Fruit fly (Drosophila melanogaster): ENCODE measurements around the gene Dab.
A peak's percentile ranks its signal among the peaks of the same experiment; 100 is the strongest.

The Dab gene

DNA sequence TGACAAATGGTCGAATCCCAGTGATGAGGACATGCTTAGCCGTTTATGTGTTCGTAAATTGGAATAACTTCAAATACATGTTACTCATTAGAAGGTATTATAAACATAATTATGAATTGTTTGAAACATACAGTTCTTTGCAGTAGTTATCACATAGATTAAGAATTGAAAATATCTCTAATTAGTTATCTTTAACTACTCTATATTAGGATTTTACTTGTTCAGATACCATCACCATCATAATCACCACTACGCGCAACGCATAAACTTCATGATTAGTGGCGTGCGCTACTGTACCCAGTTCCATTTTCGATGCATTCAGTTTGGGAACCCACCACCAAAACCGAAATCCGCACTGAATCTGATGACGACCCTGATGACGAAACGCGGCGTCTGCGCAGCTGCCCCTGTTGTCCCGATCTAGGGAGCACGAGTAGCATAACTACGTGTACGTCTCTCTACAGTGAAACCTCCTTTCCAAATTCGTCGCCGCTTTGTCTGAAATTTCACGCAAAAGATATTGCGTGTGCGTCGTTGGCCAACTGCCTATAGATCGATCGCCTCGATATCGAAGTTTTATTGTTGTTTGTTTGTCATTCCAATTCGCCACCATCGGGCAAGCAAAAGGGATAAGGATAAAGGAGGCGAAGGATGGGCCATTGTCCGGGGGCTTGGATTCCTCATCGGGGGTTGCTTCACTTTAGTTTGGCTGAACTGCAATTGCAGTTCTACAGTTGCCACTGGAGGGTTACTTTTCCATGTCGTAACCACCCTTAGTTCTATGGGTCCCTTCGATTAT lies 32.2 kb downstream of the Dab start (continued):
- TF ChIP-seq Deaf1 (tag; optimal IDR thresholded peaks at IDR 0.05) (no peak), tup (GFP tag; optimal IDR thresholded peaks at IDR 0.05) (no peak), so (GFP tag; IDR thresholded peaks at IDR 0.05) (no peak), CG2199 (GFP tag; IDR thresholded peaks at IDR 0.05) (peak; percentile 59; the same call in 1 of the 3 replicates), HLH3B (GFP tag; IDR thresholded peaks at IDR 0.05) (no peak), CG10209 (GFP tag; optimal IDR thresholded peaks at IDR 0.05) (no peak), tx (GFP tag; optimal IDR thresholded peaks at IDR 0.05) (no peak), chn (GFP tag; optimal IDR thresholded peaks at IDR 0.05) (no peak), disco-r (GFP tag; optimal IDR thresholded peaks at IDR 0.05) (no peak), klu (GFP tag; IDR thresholded peaks at IDR 0.05) (no peak), jigr1 (GFP tag; IDR thresholded peaks at IDR 0.05) (no peak), CG6175 (GFP tag; IDR thresholded peaks at IDR 0.05) (no peak), CG3726 (GFP tag; IDR thresholded peaks at IDR 0.05) (no peak), CG12219 (GFP tag; optimal IDR thresholded peaks at IDR 0.05) (no peak), Dll (GFP tag; IDR thresholded peaks at IDR 0.05; ENCODE audit: partially characterized antibody) (no peak), ewg (GFP tag; optimal IDR thresholded peaks at IDR 0.05) (no peak), H15 (GFP tag; IDR thresholded peaks at IDR 0.05) (no peak), hth (optimal IDR thresholded peaks at IDR 0.05) (peak; percentile 58), Tbp (GFP tag; optimal IDR thresholded peaks at IDR 0.05) (no peak), tio (GFP tag; optimal IDR thresholded peaks at IDR 0.05) (no peak), CrebB (tag; optimal IDR thresholded peaks at IDR 0.05) (no peak), Sox100B (GFP tag; optimal IDR thresholded peaks at IDR 0.05) (peak; percentile 22), CG12104 (GFP tag; optimal IDR thresholded peaks at IDR 0.05) (no peak), CG17829 (tag; optimal IDR thresholded peaks at IDR 0.05) (peak; percentile 74), CG9437 (GFP tag; optimal IDR thresholded peaks at IDR 0.05) (no peak), Med (GFP tag) (peak; percentile 50), CG7786 (GFP tag; optimal IDR thresholded peaks at IDR 0.05) (no peak), CG9932 (GFP tag; IDR thresholded peaks at IDR 0.05) (no peak), CG17385 (GFP tag; optimal IDR thresholded peaks at IDR 0.05) (no peak), slou (GFP tag; optimal IDR thresholded peaks at IDR 0.05) (no peak), NfI (GFP tag; optimal IDR thresholded peaks at IDR 0.05) (no peak), Gsc (GFP tag; IDR thresholded peaks at IDR 0.05) (no peak), CG18599 (GFP tag; optimal IDR thresholded peaks at IDR 0.05) (peak; percentile 13), CG3281 (GFP tag; optimal IDR thresholded peaks at IDR 0.05) (no peak), stwl (tag; optimal IDR thresholded peaks at IDR 0.05) (peak; percentile 2), sim (GFP tag; IDR thresholded peaks at IDR 0.05) (no peak), ATbp (GFP tag; optimal IDR thresholded peaks at IDR 0.05) (no peak), CG31365 (tag; optimal IDR thresholded peaks at IDR 0.05) (no peak), ci (GFP tag; IDR thresholded peaks at IDR 0.05) (no peak), CG11504 (tag; optimal IDR thresholded peaks at IDR 0.05) (no peak), CG1024 (GFP tag; IDR thresholded peaks at IDR 0.05) (no peak), ranshi (GFP tag; IDR thresholded peaks at IDR 0.05) (no peak), E2f1 (GFP tag; IDR thresholded peaks at IDR 0.05) (no peak), CG5245 (GFP tag; optimal IDR thresholded peaks at IDR 0.05) (no peak), tna (GFP tag; IDR thresholded peaks at IDR 0.05; ENCODE audit: partially characterized antibody) (no peak), CG4328 (GFP tag; optimal IDR thresholded peaks at IDR 0.05) (no peak), Mad (GFP tag; optimal IDR thresholded peaks at IDR 0.05) (no peak), pan (optimal IDR thresholded peaks at IDR 0.05) (no peak), pan (GFP tag; optimal IDR thresholded peaks at IDR 0.05 in 1 of 2, IDR thresholded peaks at IDR 0.05 in 1 of 2) (no peak), hb (GFP tag; IDR thresholded peaks at IDR 0.05; ENCODE audit: partially characterized antibody) (no peak)
